Fruit fly (Drosophila melanogaster) whole organism: Measurements from ENCODE around the gene CG31468.

Experiments used
- CG8478 ChIP-seq: fragments of >200 bp; optimal IDR thresholded peaks from 2 replicates; lab custom pipeline; 2018; ENCODE audit warnings: inconsistent platforms
- psq ChIP-seq: fragments of >200 bp; optimal IDR thresholded peaks from 2 replicates; lab custom pipeline; 2017

dm6 chr3R:23747446-23747845 lies 47.3 kb upstream of the CG31468 start:
- TF ChIP-seq CG8478 (no peak), psq (no peak)
